Fruit fly (Drosophila melanogaster) whole organism, pupa: ENCODE data around the gene Dis3.

ENCODE experiments used
- CG12605 ChIP-seq: fragments of 200-800 bp; sonication (Bioruptor generic); IDR thresholded peaks from 2 replicates; pipeline ENCODE4 v1.3.6; 2022; ENCODE audit warnings: missing biosample characterization, missing genetic modification characterization
- CG13204 ChIP-seq: fragments of 200-800 bp; sonication (Bioruptor generic); optimal IDR thresholded peaks from 2 replicates; lab custom pipeline; 2018; ENCODE audit warnings: missing biosample characterization, mild to moderate bottlenecking, missing genetic modification characterization, moderate library complexity
- CG14655 ChIP-seq: fragments of 200-800 bp; sonication (Bioruptor generic); optimal IDR thresholded peaks from 3 replicates; lab custom pipeline; 2017; ENCODE audit warnings: mild to moderate bottlenecking, missing biosample characterization, missing genetic modification reagents, missing genetic modification characterization
- CG17806 ChIP-seq: fragments of 200-800 bp; sonication (Bioruptor generic); optimal IDR thresholded peaks from 2 replicates; lab custom pipeline; 2018; ENCODE audit warnings: missing biosample characterization, mild to moderate bottlenecking, missing genetic modification characterization, moderate library complexity
- CG32121 ChIP-seq: fragments of 200-800 bp; sonication (Bioruptor generic); IDR thresholded peaks from 2 replicates; pipeline ENCODE4 v1.3.6; 2022; ENCODE audit warnings: missing biosample characterization, missing genetic modification characterization
- CG4496 ChIP-seq: fragments of 200-800 bp; sonication (Bioruptor generic); IDR thresholded peaks from 3 replicates; pipeline ENCODE4 v1.3.6; 2022; ENCODE audit warnings: missing biosample characterization, missing genetic modification characterization
- CG8301 ChIP-seq: fragments of 200-800 bp; sonication (Bioruptor generic); optimal IDR thresholded peaks from 2 replicates; lab custom pipeline; 2018; ENCODE audit warnings: missing biosample characterization, mild to moderate bottlenecking, missing genetic modification characterization
- CG9948 ChIP-seq: fragments of 200-800 bp; sonication (Bioruptor generic); optimal IDR thresholded peaks from 2 replicates; lab custom pipeline; 2018; ENCODE audit warnings: missing biosample characterization, mild to moderate bottlenecking, missing genetic modification characterization, moderate library complexity
- D1 ChIP-seq: fragments of 200-800 bp; sonication (Bioruptor generic); optimal IDR thresholded peaks from 2 replicates; lab custom pipeline; 2018; ENCODE audit warnings: missing biosample characterization, mild to moderate bottlenecking, missing genetic modification characterization, moderate library complexity
- EcR ChIP-seq: fragments of 200-800 bp; sonication (Bioruptor generic); optimal IDR thresholded peaks from 3 replicates; lab custom pipeline; 2019; ENCODE audit warnings: missing biosample characterization, missing genetic modification characterization, mild to moderate bottlenecking, moderate library complexity, missing genetic modification reagents
- Ets98B ChIP-seq: fragments of 200-800 bp; sonication (Bioruptor generic); IDR thresholded peaks from 2 replicates; pipeline ENCODE4 v1.3.6; 2022; ENCODE audit warnings: missing biosample characterization, missing genetic modification characterization
- Pif1B ChIP-seq: fragments of 200-800 bp; sonication (Bioruptor generic); optimal IDR thresholded peaks from 3 replicates; lab custom pipeline; 2016; ENCODE audit warnings: missing biosample characterization, missing genetic modification characterization
- fd96Ca ChIP-seq: fragments of 200-800 bp; sonication (Bioruptor generic); IDR thresholded peaks from 3 replicates; pipeline ENCODE4 v1.3.6; 2022; ENCODE audit warnings: missing biosample characterization, missing genetic modification characterization

DNA sequence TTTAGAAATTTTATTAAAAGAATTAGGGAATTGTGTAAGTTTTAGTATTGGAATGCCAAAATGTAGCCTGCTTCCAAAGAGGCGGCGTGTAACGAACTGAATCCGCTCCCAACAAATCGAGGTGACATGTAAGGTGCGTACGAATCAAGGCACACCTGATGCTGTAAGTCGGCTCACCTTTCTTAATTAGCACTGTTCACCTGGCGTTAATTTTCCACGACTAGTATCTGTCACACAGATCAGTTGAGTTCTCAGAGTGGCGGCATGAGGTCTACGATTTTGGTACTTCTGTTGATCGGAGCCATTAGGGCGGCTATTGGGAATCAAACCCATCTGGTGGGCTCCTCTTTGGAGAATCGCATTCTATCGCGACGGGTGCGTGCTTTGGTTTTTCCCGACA is 28.4 kb downstream of the Dis3 start, which contains the start of the genes CG5762 and CG33339:
- TF ChIP-seq CG8301 (tag; lab: Kevin White, UChicago) = no peak
- no peak for TF ChIP-seq CG32121 (GFP tag; lab: Robert Waterston, UW)
- TF ChIP-seq fd96Ca (GFP tag; lab: Robert Waterston, UW) = no peak
- TF ChIP-seq CG17806 (tag; lab: Kevin White, UChicago) = no peak
- no peak for TF ChIP-seq Ets98B (GFP tag; lab: Robert Waterston, UW)
- no peak for TF ChIP-seq CG14655
- no peak for TF ChIP-seq CG13204 (GFP tag; lab: Kevin White, UChicago)
- TF ChIP-seq CG9948 (tag; lab: Kevin White, UChicago) = no peak
- no peak for TF ChIP-seq D1
- no peak for TF ChIP-seq Pif1B (GFP tag; lab: Kevin White, UChicago)
- TF ChIP-seq EcR (GFP tag; lab: Kevin White, UChicago) = no peak
- TF ChIP-seq CG4496 (GFP tag; lab: Robert Waterston, UW) = no peak
- TF ChIP-seq CG12605 (GFP tag; lab: Robert Waterston, UW) = no peak
